Worm (Caenorhabditis elegans) whole organism, young adult: ENCODE results near the gene nhr-175.

ENCODE experiments used
- B0336.3 ChIP-seq: fragments of 200-800 bp; sonication (Bioruptor generic); IDR thresholded peaks from 2 replicates; pipeline ENCODE4 v1.3.6; 2022; ENCODE audit warnings: missing genetic modification characterization, missing compliant biosample characterization
- C06A6.2 ChIP-seq: fragments of 200-800 bp; sonication (Bioruptor generic); conservative IDR thresholded peaks from 2 replicates; pipeline ENCODE4 v1.3.6; 2022; ENCODE audit warnings: missing genetic modification characterization, missing compliant biosample characterization
- F23B12.7 ChIP-seq: sonication (generic microtip); optimal IDR thresholded peaks from 2 replicates; lab custom pipeline; 2017; ENCODE audit warnings: missing genetic modification characterization, mild to moderate bottlenecking, missing compliant biosample characterization, antibody characterized with exemption, moderate library complexity; ENCODE audit not compliant: insufficient read depth
- F33H1.4 ChIP-seq: fragments of 200-800 bp; sonication (Bioruptor generic); IDR thresholded peaks from 2 replicates; pipeline ENCODE4 v1.3.6; 2022; ENCODE audit warnings: missing genetic modification reagents, missing genetic modification characterization, missing compliant biosample characterization
- F49E8.2 ChIP-seq: sonication (generic microtip); optimal IDR thresholded peaks from 3 replicates; lab custom pipeline; 2017; ENCODE audit warnings: missing genetic modification characterization, mild to moderate bottlenecking, missing compliant biosample characterization, antibody characterized with exemption, moderate library complexity; ENCODE audit not compliant: insufficient read depth
- F55B11.4 ChIP-seq: sonication (generic microtip); optimal IDR thresholded peaks from 2 replicates; lab custom pipeline; 2016; ENCODE audit warnings: missing compliant biosample characterization, missing genetic modification characterization, borderline replicate concordance; ENCODE audit not compliant: insufficient read depth
- K11D2.4 ChIP-seq: fragments of 200-800 bp; sonication (Bioruptor generic); IDR thresholded peaks from 2 replicates; pipeline ENCODE4 v1.3.6; 2022; ENCODE audit warnings: missing genetic modification reagents, missing genetic modification characterization, missing compliant biosample characterization
- T07F8.4 ChIP-seq: sonication (generic microtip); optimal IDR thresholded peaks from 2 replicates; lab custom pipeline; 2016; ENCODE audit warnings: mild to moderate bottlenecking, missing genetic modification characterization, moderate library complexity, missing compliant biosample characterization
- T26A5.8 ChIP-seq: sonication (generic microtip); optimal IDR thresholded peaks from 2 replicates; lab custom pipeline; 2016; ENCODE audit warnings: missing genetic modification characterization, missing compliant biosample characterization
- Y53F4B.3 ChIP-seq: fragments of 200-800 bp; sonication (Bioruptor generic); IDR thresholded peaks from 2 replicates; pipeline ENCODE4 v1.3.6; 2022; ENCODE audit warnings: missing genetic modification reagents, missing genetic modification characterization, missing compliant biosample characterization
- Y56A3A.18 ChIP-seq: fragments of 200-800 bp; sonication (Bioruptor generic); IDR thresholded peaks from 2 replicates; pipeline ENCODE4 v1.3.6; 2022; ENCODE audit warnings: missing genetic modification reagents, missing genetic modification characterization, missing compliant biosample characterization
- Y67H2A.10 ChIP-seq: fragments of 200-800 bp; sonication (Bioruptor generic); conservative IDR thresholded peaks from 2 replicates; pipeline ENCODE4 v1.3.6; 2022; ENCODE audit warnings: missing genetic modification reagents, missing genetic modification characterization, missing compliant biosample characterization
- Y79H2A.3 ChIP-seq: fragments of 200-800 bp; sonication (Bioruptor generic); conservative IDR thresholded peaks from 2 replicates; pipeline ENCODE4 v1.3.6; 2022; ENCODE audit warnings: missing genetic modification reagents, missing genetic modification characterization, missing compliant biosample characterization
- ZK185.1 ChIP-seq: sonication (generic microtip); optimal IDR thresholded peaks from 2 replicates; lab custom pipeline; 2016; ENCODE audit warnings: mild to moderate bottlenecking, missing genetic modification characterization, missing compliant biosample characterization; ENCODE audit not compliant: poor library complexity, severe bottlenecking
- aptf-2 ChIP-seq: fragments of 200-800 bp; sonication (Bioruptor generic); conservative IDR thresholded peaks from 2 replicates; pipeline ENCODE4 v1.3.6; 2022; ENCODE audit warnings: missing genetic modification reagents, missing genetic modification characterization, missing compliant biosample characterization
- aptf-3 ChIP-seq: fragments of 200-800 bp; sonication (Bioruptor generic); IDR thresholded peaks from 2 replicates; pipeline ENCODE4 v1.3.6; 2022; ENCODE audit warnings: missing genetic modification characterization, missing compliant biosample characterization
- athp-1 ChIP-seq: sonication (generic microtip); optimal IDR thresholded peaks from 2 replicates; lab custom pipeline; 2017; ENCODE audit warnings: mild to moderate bottlenecking, missing genetic modification characterization, missing compliant biosample characterization
- attf-3 ChIP-seq: fragments of 200-800 bp; sonication (Bioruptor generic); conservative IDR thresholded peaks from 2 replicates; pipeline ENCODE4 v1.3.6; 2022; ENCODE audit warnings: missing genetic modification reagents, missing genetic modification characterization, missing compliant biosample characterization
- attf-5 ChIP-seq: fragments of 200-800 bp; sonication (Bioruptor generic); optimal IDR thresholded peaks from 2 replicates; lab custom pipeline; 2018; ENCODE audit warnings: mild to moderate bottlenecking, missing genetic modification characterization, missing compliant biosample characterization
- attf-6 ChIP-seq: fragments of 200-800 bp; sonication (Bioruptor generic); IDR thresholded peaks from 2 replicates; pipeline ENCODE4 v1.3.6; 2022; ENCODE audit warnings: missing genetic modification reagents, missing genetic modification characterization, missing compliant biosample characterization
- bed-2 ChIP-seq: fragments of 200-800 bp; sonication (Bioruptor generic); IDR thresholded peaks from 2 replicates; pipeline ENCODE4 v1.3.6; 2022; ENCODE audit warnings: missing genetic modification reagents, missing genetic modification characterization, missing compliant biosample characterization
- ccch-3 ChIP-seq: fragments of 200-800 bp; sonication (Bioruptor generic); optimal IDR thresholded peaks from 2 replicates; lab custom pipeline; 2018; ENCODE audit warnings: mild to moderate bottlenecking, missing genetic modification characterization, missing compliant biosample characterization
- cebp-1 ChIP-seq, 2 experiments: fragments of 200-800 bp in 1 of 2; sonication (Bioruptor generic) in 1 of 2; sonication (generic microtip) in 1 of 2; IDR thresholded peaks in 1 of 2; optimal IDR thresholded peaks in 1 of 2; 2 replicates each; pipeline versions ENCODE4 v1.3.6 to Lab custom; 2017 to 2022; ENCODE audit warnings: missing compliant biosample characterization in 2 of 2, missing genetic modification characterization in 2 of 2, mild to moderate bottlenecking in 1 of 2, missing genetic modification reagents in 1 of 2, moderate library complexity in 1 of 2
- ceh-40 ChIP-seq: fragments of 200-800 bp; sonication (Bioruptor generic); IDR thresholded peaks from 2 replicates; pipeline ENCODE4 v1.3.6; 2022; ENCODE audit warnings: missing genetic modification characterization, missing compliant biosample characterization
- ceh-79 ChIP-seq: sonication (generic microtip); optimal IDR thresholded peaks from 2 replicates; lab custom pipeline; 2017; ENCODE audit warnings: mild to moderate bottlenecking, missing genetic modification characterization, missing compliant biosample characterization
- dox-1 ChIP-seq: fragments of 200-800 bp; sonication (Bioruptor generic); IDR thresholded peaks from 2 replicates; pipeline ENCODE4 v1.3.6; 2022; ENCODE audit warnings: missing genetic modification reagents, missing genetic modification characterization, missing compliant biosample characterization
- dpl-1 ChIP-seq: fragments of 150-350 bp; optimal IDR thresholded peaks from 2 replicates; lab custom pipeline; 2014; ENCODE audit warnings: missing biosample characterization, missing genetic modification reagents, missing genetic modification characterization
- egl-44 ChIP-seq: fragments of 200-800 bp; sonication (Bioruptor generic); IDR thresholded peaks from 2 replicates; pipeline ENCODE4 v1.3.6; 2022; ENCODE audit warnings: missing genetic modification reagents, missing genetic modification characterization, missing compliant biosample characterization
- hmg-1.2 ChIP-seq: fragments of 200-800 bp; sonication (Bioruptor generic); IDR thresholded peaks from 2 replicates; pipeline ENCODE4 v1.3.6; 2022; ENCODE audit warnings: missing genetic modification reagents, missing genetic modification characterization, missing compliant biosample characterization
- hmg-20 ChIP-seq: fragments of 200-800 bp; sonication (Bioruptor generic); IDR thresholded peaks from 2 replicates; pipeline ENCODE4 v1.3.6; 2022; ENCODE audit warnings: missing genetic modification reagents, missing genetic modification characterization, missing compliant biosample characterization
- let-526 ChIP-seq: fragments of 200-800 bp; sonication (Bioruptor generic); IDR thresholded peaks from 2 replicates; pipeline ENCODE4 v1.3.6; 2022; ENCODE audit warnings: missing genetic modification reagents, missing genetic modification characterization, missing compliant biosample characterization
- lin-26 ChIP-seq: fragments of 200-800 bp; sonication (Bioruptor generic); IDR thresholded peaks from 2 replicates; pipeline ENCODE4 v1.3.6; 2022; ENCODE audit warnings: missing genetic modification reagents, missing genetic modification characterization, missing compliant biosample characterization
- lin-35 ChIP-seq, 3 experiments: fragments of 150-350 bp in 2 of 3; sonication (generic microtip) in 1 of 3; optimal IDR thresholded peaks; 2 replicates each; lab custom pipeline; 2014 to 2018; ENCODE audit warnings: missing biosample characterization in 3 of 3, missing genetic modification characterization in 3 of 3, missing genetic modification reagents in 3 of 3
- lin-40 ChIP-seq: sonication (generic microtip); optimal IDR thresholded peaks from 2 replicates; lab custom pipeline; 2016; ENCODE audit warnings: missing genetic modification characterization, mild to moderate bottlenecking, missing compliant biosample characterization, missing genotype, missing genetic modification reagents
- madf-10 ChIP-seq: sonication (generic microtip); optimal IDR thresholded peaks from 2 replicates; lab custom pipeline; 2016; ENCODE audit warnings: mild to moderate bottlenecking, missing genetic modification characterization, missing compliant biosample characterization
- madf-8 ChIP-seq: fragments of 200-800 bp; sonication (Bioruptor generic); conservative IDR thresholded peaks from 2 replicates; pipeline ENCODE4 v1.3.6; 2022; ENCODE audit warnings: missing genetic modification reagents, missing genetic modification characterization, missing compliant biosample characterization
- mcd-1 ChIP-seq: fragments of 200-800 bp; sonication (Bioruptor generic); IDR thresholded peaks from 2 replicates; pipeline ENCODE4 v1.3.6; 2022; ENCODE audit warnings: missing genetic modification reagents, missing genetic modification characterization, missing compliant biosample characterization
- nfya-1 ChIP-seq: sonication (generic microtip); optimal IDR thresholded peaks from 2 replicates; lab custom pipeline; 2017; ENCODE audit warnings: antibody characterized with exemption, missing compliant biosample characterization, missing genetic modification characterization, borderline replicate concordance; ENCODE audit not compliant: insufficient read depth
- nhr-120 ChIP-seq: fragments of 200-800 bp; sonication (Bioruptor generic); IDR thresholded peaks from 2 replicates; pipeline ENCODE4 v1.3.6; 2022; ENCODE audit warnings: missing genetic modification characterization, missing compliant biosample characterization
- sea-2 ChIP-seq: fragments of 200-800 bp; sonication (Bioruptor generic); IDR thresholded peaks from 2 replicates; pipeline ENCODE4 v1.3.6; 2022; ENCODE audit warnings: missing genetic modification characterization, missing compliant biosample characterization
- snpc-1.3 ChIP-seq: sonication (generic microtip); optimal IDR thresholded peaks from 2 replicates; lab custom pipeline; 2017; ENCODE audit warnings: missing genetic modification characterization, mild to moderate bottlenecking, missing compliant biosample characterization, antibody characterized with exemption, moderate library complexity, missing genotype, missing genetic modification reagents; ENCODE audit not compliant: insufficient read depth
- snpc-3.4 ChIP-seq: sonication (generic microtip); optimal IDR thresholded peaks from 2 replicates; lab custom pipeline; 2017; ENCODE audit warnings: missing genetic modification characterization, mild to moderate bottlenecking, missing compliant biosample characterization, antibody characterized with exemption, moderate library complexity, missing genotype, missing genetic modification reagents
- zfh-2 ChIP-seq: fragments of 200-800 bp; sonication (Bioruptor generic); conservative IDR thresholded peaks from 2 replicates; pipeline ENCODE4 v1.3.6; 2022; ENCODE audit warnings: missing genetic modification reagents, missing genetic modification characterization, missing compliant biosample characterization
- ztf-22 ChIP-seq: fragments of 200-800 bp; sonication (Bioruptor generic); optimal IDR thresholded peaks from 2 replicates; lab custom pipeline; 2018; ENCODE audit warnings: mild to moderate bottlenecking, missing genetic modification characterization, moderate library complexity, missing compliant biosample characterization
- ztf-28 ChIP-seq: fragments of 200-800 bp; sonication (Bioruptor generic); IDR thresholded peaks from 2 replicates; pipeline ENCODE4 v1.3.6; 2022; ENCODE audit warnings: missing genetic modification reagents, missing genetic modification characterization, missing compliant biosample characterization
- ztf-6 ChIP-seq: fragments of 200-800 bp; sonication (Bioruptor generic); IDR thresholded peaks from 2 replicates; pipeline ENCODE4 v1.3.6; 2022; ENCODE audit warnings: missing genetic modification reagents, missing genetic modification characterization, missing compliant biosample characterization

Gene nhr-175

DNA sequence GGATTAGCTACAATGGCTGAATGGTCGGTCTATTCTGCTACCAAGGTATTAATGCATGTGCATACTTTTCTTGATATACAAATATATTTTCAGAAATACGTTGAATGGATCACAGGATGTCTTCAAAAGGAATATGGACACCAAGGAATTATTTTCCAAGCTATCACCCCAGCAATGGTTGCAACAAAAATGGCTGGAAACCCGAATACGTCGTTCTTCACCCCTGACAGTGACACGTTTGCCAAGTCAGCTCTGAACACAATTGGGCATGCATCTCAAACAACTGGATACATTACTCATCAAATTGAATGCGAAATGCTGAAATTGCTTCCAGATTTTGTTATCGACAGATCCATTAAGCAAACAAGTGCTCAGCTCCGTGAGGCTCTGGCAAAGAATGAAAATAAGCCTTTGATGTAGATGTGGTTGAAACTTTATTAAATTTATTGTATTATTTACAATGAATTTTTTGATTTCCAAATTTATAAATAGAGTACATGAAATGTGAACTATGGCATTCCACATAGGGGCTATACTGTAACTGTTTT lies 41.1 kb downstream of the nhr-175 start (continued):
- TF ChIP-seq attf-6 (peak; percentile 71), lin-35 (GFP tag; optimal IDR thresholded peaks at IDR 0.05; lab: Kevin White, UChicago) (peak in 1 of 3 experiments; percentile 55), Y79H2A.3 (GFP tag; lab: Robert Waterston, UW) (peak; percentile 64; the same call in 1 of the 2 replicates), ztf-22 (GFP tag; lab: Kevin White, UChicago) (peak; percentile 76), T07F8.4 (tag; lab: Kevin White, UChicago) (no peak), ztf-6 (GFP tag; lab: Robert Waterston, UW) (no peak), Y53F4B.3 (no peak; the same call in 1 of the 2 replicates), athp-1 (tag; lab: Kevin White, UChicago) (peak; percentile 67), B0336.3 (GFP tag; lab: Robert Waterston, UW) (peak; percentile 96), lin-40 (tag; lab: Kevin White, UChicago) (peak; percentile 22), madf-10 (tag; lab: Kevin White, UChicago) (peak; percentile 64), ZK185.1 (tag; lab: Kevin White, UChicago) (peak; percentile 78), attf-5 (GFP tag; lab: Kevin White, UChicago) (peak; percentile 68), attf-3 (GFP tag; lab: Robert Waterston, UW) (0 out of 2 replicates have a peak, but pooled peaks have one; percentile 16), bed-2 (GFP tag; lab: Robert Waterston, UW) (no peak), lin-26 (GFP tag; lab: Robert Waterston, UW) (peak; percentile 91), F33H1.4 (no peak; the same call in none of the 2 replicates), F55B11.4 (no peak), K11D2.4 (GFP tag; lab: Robert Waterston, UW) (peak; percentile 84), mcd-1 (GFP tag; lab: Robert Waterston, UW) (peak; percentile 70), zfh-2 (GFP tag; lab: Robert Waterston, UW) (no peak), cebp-1 (GFP tag; IDR thresholded peaks at IDR 0.05; lab: Robert Waterston, UW) (peak; percentile 77), cebp-1 (tag; optimal IDR thresholded peaks at IDR 0.05; lab: Kevin White, UChicago) (peak; percentile 94), ztf-28 (GFP tag; lab: Robert Waterston, UW) (0 out of 2 replicates have a peak, but pooled peaks have one; percentile 75), hmg-1.2 (GFP tag; lab: Robert Waterston, UW) (peak; percentile 56), sea-2 (GFP tag; lab: Robert Waterston, UW) (peak; percentile 22; the same call in 1 of the 2 replicates), hmg-20 (GFP tag; lab: Robert Waterston, UW) (peak; percentile 62; the same call in 1 of the 2 replicates), aptf-2 (no peak), F49E8.2 (no peak), Y56A3A.18 (GFP tag; lab: Robert Waterston, UW) (peak; percentile 94), F23B12.7 (tag; lab: Kevin White, UChicago) (no peak), snpc-1.3 (tag; lab: Kevin White, UChicago) (no peak), aptf-3 (GFP tag; lab: Robert Waterston, UW) (peak; percentile 88; the same call in 1 of the 2 replicates), dpl-1 (GFP tag; lab: Kevin White, UChicago) (no peak), Y67H2A.10 (GFP tag; lab: Robert Waterston, UW) (peak; percentile 54; the same call in 1 of the 2 replicates), T26A5.8 (tag; lab: Kevin White, UChicago) (no peak), nhr-120 (GFP tag; lab: Robert Waterston, UW) (no peak), ceh-40 (GFP tag; lab: Robert Waterston, UW) (0 out of 2 replicates have a peak, but pooled peaks have one; percentile 61), let-526 (GFP tag; lab: Robert Waterston, UW) (peak; percentile 84), dox-1 (GFP tag; lab: Robert Waterston, UW) (peak; percentile 79), madf-8 (GFP tag; lab: Robert Waterston, UW) (no peak), nfya-1 (tag; lab: Kevin White, UChicago) (no peak), C06A6.2 (GFP tag; lab: Robert Waterston, UW) (peak; percentile 74), ccch-3 (GFP tag; lab: Kevin White, UChicago) (no peak), snpc-3.4 (tag; lab: Kevin White, UChicago) (no peak), egl-44 (GFP tag; lab: Robert Waterston, UW) (peak; percentile 77), ceh-79 (no peak)
